Worm (Caenorhabditis elegans) whole organism, L1 larva: ENCODE data around the gene str-39.

Source experiments
- C16A3.4 ChIP-seq: fragments of 150-350 bp; optimal IDR thresholded peaks from 2 replicates; lab custom pipeline; 2014; ENCODE audit warnings: missing biosample characterization, missing genetic modification characterization
- ama-1 ChIP-seq: fragments of 150-350 bp; optimal IDR thresholded peaks from 2 replicates; lab custom pipeline; 2014
- ceh-90 ChIP-seq: sonication (generic microtip); optimal IDR thresholded peaks from 2 replicates; lab custom pipeline; 2016; ENCODE audit warnings: missing genetic modification characterization, missing compliant biosample characterization
- dpl-1 ChIP-seq, 3 experiments: fragments of 150-350 bp in 2 of 3; sonication (generic microtip) in 1 of 3; optimal IDR thresholded peaks; 2 replicates each; lab custom pipeline; 2014 to 2017; ENCODE audit warnings: missing biosample characterization in 3 of 3, missing genetic modification characterization in 3 of 3, missing genetic modification reagents in 3 of 3
- lin-13 ChIP-seq: fragments of 150-350 bp; optimal IDR thresholded peaks from 2 replicates; lab custom pipeline; 2014; ENCODE audit warnings: missing biosample characterization, missing genetic modification reagents, missing genetic modification characterization
- nhr-12 ChIP-seq: sonication (generic microtip); optimal IDR thresholded peaks from 2 replicates; lab custom pipeline; 2017; ENCODE audit warnings: missing biosample characterization, missing genetic modification characterization
- nhr-20 ChIP-seq: sonication (generic microtip); optimal IDR thresholded peaks from 2 replicates; lab custom pipeline; 2016; ENCODE audit warnings: mild to moderate bottlenecking, missing genetic modification characterization, missing compliant biosample characterization
- nhr-90 ChIP-seq: sonication (generic microtip); optimal IDR thresholded peaks from 2 replicates; lab custom pipeline; 2016; ENCODE audit warnings: mild to moderate bottlenecking, missing genetic modification characterization, missing compliant biosample characterization; ENCODE audit not compliant: poor library complexity
- sptf-1 ChIP-seq: fragments of 150-350 bp; optimal IDR thresholded peaks from 2 replicates; lab custom pipeline; 2014; ENCODE audit warnings: missing biosample characterization, missing genetic modification characterization
- unc-130 ChIP-seq: fragments of 150-350 bp; optimal IDR thresholded peaks from 2 replicates; lab custom pipeline; 2017; ENCODE audit warnings: missing biosample characterization, missing genetic modification characterization, inconsistent platforms

- TF ChIP-seq lin-13 (GFP tag; lab: Kevin White, UChicago) (no peak), unc-130 (no peak), nhr-20 (tag; lab: Kevin White, UChicago) (no peak), nhr-12 (tag; lab: Kevin White, UChicago) (no peak), nhr-90 (tag; lab: Kevin White, UChicago) (no peak), ceh-90 (tag; lab: Kevin White, UChicago) (no peak), dpl-1 (GFP tag; optimal IDR thresholded peaks at IDR 0.05; lab: Kevin White, UChicago) (peak in 1 of 3 experiments; percentile 11), ama-1 (lab: Kevin White, UChicago) (no peak), C16A3.4 (tag; lab: Kevin White, UChicago) (no peak), sptf-1 (tag; lab: Kevin White, UChicago) (no peak)
Measured at ce11 chrV:2877509-2877908, 2.2 kb downstream of the str-39 start, which contains the start of gene F37B4.10.
